Worm (Caenorhabditis elegans) whole organism, late embryonic: Measurements from ENCODE around the gene clec-62.

Experiments used
- C08G9.2 ChIP-seq: sonication (generic microtip); optimal IDR thresholded peaks from 2 replicates; lab custom pipeline; 2016; ENCODE audit warnings: mild to moderate bottlenecking, missing genetic modification characterization, moderate library complexity, missing compliant biosample characterization
- K09A11.1 ChIP-seq: sonication (generic microtip); optimal IDR thresholded peaks from 2 replicates; lab custom pipeline; 2017; ENCODE audit warnings: antibody characterized with exemption, mild to moderate bottlenecking, missing genetic modification characterization, missing compliant biosample characterization; ENCODE audit not compliant: insufficient read depth
- Y22D7AL.16 ChIP-seq: sonication (generic microtip); optimal IDR thresholded peaks from 2 replicates; lab custom pipeline; 2016; ENCODE audit warnings: missing genetic modification characterization, missing compliant biosample characterization
- ahr-1 ChIP-seq: sonication (generic microtip); optimal IDR thresholded peaks from 2 replicates; lab custom pipeline; 2016; ENCODE audit warnings: missing genetic modification characterization, missing compliant biosample characterization
- ama-1 ChIP-seq: fragments of 150-350 bp; optimal IDR thresholded peaks from 2 replicates; lab custom pipeline; 2014
- ceh-18 ChIP-seq: sonication (generic microtip); optimal IDR thresholded peaks from 2 replicates; lab custom pipeline; 2016; ENCODE audit warnings: missing genetic modification characterization, missing compliant biosample characterization
- ceh-19 ChIP-seq: fragments of 200-800 bp; sonication (Bioruptor generic); optimal IDR thresholded peaks from 2 replicates; lab custom pipeline; 2018; ENCODE audit warnings: mild to moderate bottlenecking, missing genetic modification characterization, missing compliant biosample characterization
- ceh-24 ChIP-seq: sonication (generic microtip); optimal IDR thresholded peaks from 2 replicates; lab custom pipeline; 2016; ENCODE audit warnings: mild to moderate bottlenecking, missing genetic modification characterization, missing compliant biosample characterization
- ceh-31 ChIP-seq: sonication (generic microtip); optimal IDR thresholded peaks from 2 replicates; lab custom pipeline; 2016; ENCODE audit warnings: missing genetic modification characterization, missing compliant biosample characterization
- ceh-34 ChIP-seq: sonication (generic microtip); optimal IDR thresholded peaks from 2 replicates; lab custom pipeline; 2016; ENCODE audit warnings: mild to moderate bottlenecking, missing genetic modification characterization, missing compliant biosample characterization
- ceh-48 ChIP-seq: sonication (generic microtip); optimal IDR thresholded peaks from 2 replicates; lab custom pipeline; 2016; ENCODE audit warnings: missing genetic modification characterization, inconsistent platforms, missing compliant biosample characterization
- ceh-6 ChIP-seq: fragments of 200-800 bp; sonication (Bioruptor generic); optimal IDR thresholded peaks from 2 replicates; lab custom pipeline; 2018; ENCODE audit warnings: mild to moderate bottlenecking, missing genetic modification characterization, missing compliant biosample characterization
- ceh-9 ChIP-seq: sonication (generic microtip); optimal IDR thresholded peaks from 2 replicates; lab custom pipeline; 2016; ENCODE audit warnings: mild to moderate bottlenecking, missing genetic modification characterization, inconsistent platforms, missing compliant biosample characterization
- dmd-4 ChIP-seq: sonication (generic microtip); optimal IDR thresholded peaks from 2 replicates; lab custom pipeline; 2016; ENCODE audit warnings: borderline replicate concordance, missing genetic modification characterization, missing compliant biosample characterization
- dve-1 ChIP-seq: sonication (generic microtip); optimal IDR thresholded peaks from 2 replicates; lab custom pipeline; 2017; ENCODE audit warnings: antibody characterized with exemption, mild to moderate bottlenecking, missing genetic modification characterization, missing compliant biosample characterization
- elt-2 ChIP-seq: sonication (generic microtip); optimal IDR thresholded peaks from 2 replicates; lab custom pipeline; 2016; ENCODE audit warnings: missing genetic modification reagents, missing genetic modification characterization, missing compliant biosample characterization
- elt-4 ChIP-seq: sonication (generic microtip); optimal IDR thresholded peaks from 2 replicates; lab custom pipeline; 2016; ENCODE audit warnings: missing genetic modification characterization, missing compliant biosample characterization
- eyg-1 ChIP-seq: sonication (generic microtip); optimal IDR thresholded peaks from 2 replicates; lab custom pipeline; 2016; ENCODE audit warnings: missing genotype, missing genetic modification characterization, missing compliant biosample characterization
- fkh-10 ChIP-seq: fragments of 150-350 bp; optimal IDR thresholded peaks from 2 replicates; lab custom pipeline; 2014; ENCODE audit warnings: missing biosample characterization, missing genetic modification reagents, missing genetic modification characterization
- fkh-6 ChIP-seq: sonication (generic microtip); optimal IDR thresholded peaks from 2 replicates; lab custom pipeline; 2016; ENCODE audit warnings: missing genetic modification characterization, missing compliant biosample characterization
- hlh-13 ChIP-seq: fragments of 200-800 bp; sonication (Bioruptor generic); optimal IDR thresholded peaks from 2 replicates; lab custom pipeline; 2018; ENCODE audit warnings: mild to moderate bottlenecking, missing genetic modification characterization, missing compliant biosample characterization
- hlh-15 ChIP-seq: sonication (generic microtip); optimal IDR thresholded peaks from 2 replicates; lab custom pipeline; 2016; ENCODE audit warnings: missing genetic modification characterization, missing compliant biosample characterization
- hlh-30 ChIP-seq: sonication (generic microtip); optimal IDR thresholded peaks from 2 replicates; lab custom pipeline; 2017; ENCODE audit warnings: antibody characterized with exemption, missing genetic modification characterization, missing compliant biosample characterization; ENCODE audit not compliant: insufficient read depth
- mec-3 ChIP-seq: sonication (generic microtip); optimal IDR thresholded peaks from 2 replicates; lab custom pipeline; 2016; ENCODE audit warnings: borderline replicate concordance, missing genetic modification characterization, missing compliant biosample characterization
- nhr-11 ChIP-seq: fragments of 150-350 bp; optimal IDR thresholded peaks from 2 replicates; lab custom pipeline; 2014; ENCODE audit warnings: missing biosample characterization, missing genetic modification characterization
- pat-9 ChIP-seq: fragments of 200-800 bp; sonication (Bioruptor generic); optimal IDR thresholded peaks from 2 replicates; lab custom pipeline; 2018; ENCODE audit warnings: mild to moderate bottlenecking, missing genetic modification characterization, moderate library complexity, missing compliant biosample characterization
- pax-1 ChIP-seq: fragments of 150-350 bp; optimal IDR thresholded peaks from 2 replicates; lab custom pipeline; 2014; ENCODE audit warnings: missing biosample characterization, missing genetic modification characterization
- pros-1 ChIP-seq: fragments of 150-350 bp; optimal IDR thresholded peaks from 2 replicates; lab custom pipeline; 2014; ENCODE audit warnings: missing biosample characterization, missing genetic modification reagents, missing genetic modification characterization
- sdc-2 ChIP-seq: sonication (generic microtip); optimal IDR thresholded peaks from 2 replicates; lab custom pipeline; 2016; ENCODE audit warnings: missing genotype, missing genetic modification characterization, missing compliant biosample characterization
- sox-4 ChIP-seq: sonication (generic microtip); optimal IDR thresholded peaks from 2 replicates; lab custom pipeline; 2017; ENCODE audit warnings: mild to moderate bottlenecking, missing genetic modification characterization, inconsistent platforms, missing compliant biosample characterization
- syd-9 ChIP-seq: sonication (generic microtip); optimal IDR thresholded peaks from 2 replicates; lab custom pipeline; 2016; ENCODE audit warnings: mild to moderate bottlenecking, missing genetic modification characterization, moderate library complexity, missing compliant biosample characterization
- unc-3 ChIP-seq, 2 experiments: fragments of 200-800 bp in 1 of 2; sonication (Bioruptor generic) in 1 of 2; sonication (generic microtip) in 1 of 2; conservative IDR thresholded peaks in 1 of 2; optimal IDR thresholded peaks in 1 of 2; 2 replicates each; pipeline versions ENCODE4 v1.3.6 to Lab custom; 2016 to 2022; ENCODE audit warnings: missing compliant biosample characterization in 2 of 2, missing genetic modification characterization in 2 of 2, missing genetic modification reagents in 1 of 2
- unc-86 ChIP-seq: sonication (generic microtip); optimal IDR thresholded peaks from 2 replicates; lab custom pipeline; 2016; ENCODE audit warnings: missing genetic modification characterization, missing compliant biosample characterization
- zip-5 ChIP-seq: sonication (generic microtip); optimal IDR thresholded peaks from 2 replicates; lab custom pipeline; 2016; ENCODE audit warnings: missing genetic modification characterization, missing compliant biosample characterization

The clec-62 gene

ce11 chrII:12935259-12935658, 40.3 kb upstream of the clec-62 start, which contains the start of gene lips-9:
Gene lips-9, minus strand, starts transcription at chrII:12935359.
- TF ChIP-seq ama-1 (lab: Kevin White, UChicago) = no peak
- TF ChIP-seq fkh-6 (tag; lab: Kevin White, UChicago) = no peak
- TF ChIP-seq syd-9 (tag; lab: Kevin White, UChicago) = no peak
- no peak for TF ChIP-seq eyg-1 (tag; lab: Kevin White, UChicago)
- no peak for TF ChIP-seq dmd-4 (tag; lab: Kevin White, UChicago)
- TF ChIP-seq zip-5 (tag; lab: Kevin White, UChicago) = no peak
- TF ChIP-seq sdc-2 (tag; lab: Kevin White, UChicago) = no peak
- TF ChIP-seq ceh-6 (GFP tag; lab: Kevin White, UChicago) = no peak
- TF ChIP-seq mec-3 = no peak
- no peak for TF ChIP-seq ceh-9 (tag; lab: Kevin White, UChicago)

DNA sequence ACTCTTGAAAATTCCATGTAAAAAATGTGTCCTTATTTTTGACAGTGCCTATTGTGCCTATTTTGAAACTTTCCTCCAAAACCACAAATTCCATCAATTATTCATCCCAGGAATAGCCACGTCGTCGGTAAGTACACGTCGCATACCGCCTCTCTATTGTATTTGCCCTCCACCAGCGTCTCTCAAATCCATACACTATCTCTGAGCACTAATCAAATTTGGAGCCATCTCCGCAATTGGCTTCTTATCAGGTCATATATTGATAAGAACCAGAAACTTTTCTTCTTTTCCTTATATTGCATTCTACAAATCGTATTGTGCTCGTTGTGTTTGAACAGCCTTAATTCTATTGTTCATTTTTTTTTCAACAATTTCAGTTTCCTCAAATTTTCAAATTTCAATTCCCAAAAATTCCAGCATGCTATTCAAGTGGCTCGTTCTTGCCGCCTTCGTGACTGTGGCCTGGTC, 36.6 kb upstream of the clec-62 start, which contains the start of gene dct-18:
dct-18 (plus strand) TSS at position 418 of the 468 bp plus-strand sequence.
- TF ChIP-seq elt-2 (tag; lab: Kevin White, UChicago) = peak; percentile 94
- TF ChIP-seq hlh-30 = no peak

- TF ChIP-seq zip-5 (tag; lab: Kevin White, UChicago) = no peak
- no peak for TF ChIP-seq ceh-19 (GFP tag; lab: Kevin White, UChicago)
- no peak for TF ChIP-seq ceh-48 (tag; lab: Kevin White, UChicago)
- TF ChIP-seq eyg-1 (tag; lab: Kevin White, UChicago) = no peak
- no peak for TF ChIP-seq K09A11.1 (tag; lab: Kevin White, UChicago)
- TF ChIP-seq unc-3 (GFP tag; conservative IDR thresholded peaks at IDR 0.05; lab: Robert Waterston, UW) = no peak
- no peak for TF ChIP-seq unc-3 (tag; optimal IDR thresholded peaks at IDR 0.05; lab: Kevin White, UChicago)
- TF ChIP-seq elt-4 = no peak
- no peak for TF ChIP-seq unc-86
- TF ChIP-seq sox-4 (tag; lab: Kevin White, UChicago) = no peak
These were observed 35.2 kb upstream of the clec-62 start for ce11 chrII:12930138-12930537.

DNA sequence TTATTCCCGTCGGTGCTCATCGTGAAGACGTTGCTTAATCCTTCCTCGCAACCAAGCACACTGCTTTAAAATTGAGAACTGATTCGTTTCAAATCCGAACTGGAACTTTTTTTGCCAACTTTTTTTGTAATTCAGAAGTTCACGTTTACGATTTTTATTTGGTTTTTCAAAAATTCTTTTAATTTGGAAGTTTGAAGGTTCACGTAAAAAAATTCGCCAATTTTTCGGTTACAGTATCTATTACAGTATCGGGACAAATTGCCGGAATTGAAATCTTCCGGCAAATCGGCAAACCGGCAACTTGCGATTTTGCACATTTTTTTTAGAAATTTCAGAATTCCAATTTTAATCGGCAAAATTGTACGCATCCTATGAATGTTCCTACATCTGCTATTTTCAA, 33.3 kb upstream of the clec-62 start, which contains the start of gene F58G1.3:
F58G1.3 (minus strand) TSS at position 101 of the 400 bp plus-strand sequence.
- no peak for TF ChIP-seq hlh-13

DNA sequence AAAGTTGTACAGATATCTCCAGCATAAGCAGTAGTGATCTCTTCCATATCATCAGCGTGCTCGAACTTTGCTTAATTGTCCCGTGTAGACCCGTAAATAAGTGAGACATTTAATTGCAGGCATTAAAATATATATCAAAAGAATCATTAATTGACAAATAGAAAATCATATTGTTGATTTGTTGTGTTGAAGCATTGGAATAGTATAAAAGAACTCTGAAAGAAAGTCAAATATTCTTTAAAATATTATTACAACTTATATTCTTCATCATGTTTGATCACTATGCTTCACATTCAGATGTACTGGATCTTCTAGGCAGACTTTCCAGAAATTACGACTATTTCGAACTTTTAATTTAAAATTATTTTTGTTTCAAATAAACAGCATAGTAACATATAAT, 30.6 kb upstream of the clec-62 start, which contains the start of gene F58G1.8:
F58G1.8 (minus strand) TSS at position 101 of the 400 bp plus-strand sequence.
- TF ChIP-seq dve-1 (tag; lab: Kevin White, UChicago) (no peak), fkh-6 (tag; lab: Kevin White, UChicago) (no peak), ceh-6 (GFP tag; lab: Kevin White, UChicago) (no peak)

- TF ChIP-seq C08G9.2 (tag; lab: Kevin White, UChicago) (no peak), Y22D7AL.16 (no peak), ceh-9 (tag; lab: Kevin White, UChicago) (no peak), hlh-15 (tag; lab: Kevin White, UChicago) (no peak), nhr-11 (tag; lab: Kevin White, UChicago) (no peak), pros-1 (tag; lab: Kevin White, UChicago) (no peak)
These were observed 28.3 kb upstream of the clec-62 start for ce11 chrII:12923225-12923624.

- no peak for TF ChIP-seq mec-3
- no peak for TF ChIP-seq fkh-10 (GFP tag; lab: Kevin White, UChicago)
- TF ChIP-seq syd-9 (tag; lab: Kevin White, UChicago) = no peak
- TF ChIP-seq ceh-31 = no peak
- TF ChIP-seq pax-1 = no peak
- no peak for TF ChIP-seq hlh-15 (tag; lab: Kevin White, UChicago)
- TF ChIP-seq ceh-24 (tag; lab: Kevin White, UChicago) = no peak
- TF ChIP-seq ceh-19 (GFP tag; lab: Kevin White, UChicago) = no peak
- no peak for TF ChIP-seq ahr-1 (tag; lab: Kevin White, UChicago)
- no peak for TF ChIP-seq ceh-18
- no peak for TF ChIP-seq pat-9
- TF ChIP-seq sox-4 (tag; lab: Kevin White, UChicago) = no peak
- TF ChIP-seq ceh-34 (tag; lab: Kevin White, UChicago) = no peak
These were observed 26.6 kb upstream of the clec-62 start for ce11 chrII:12921478-12921877.
